Worm (Caenorhabditis elegans) whole organism, L1 larva: ENCODE results near the gene C12D5.5.
"Not testable (repeated sequence)": the region's sequence is repeated elsewhere in the genome, so short reads cannot be mapped to it uniquely, and the experiment has no call there.

Source experiments
- C16A3.4 ChIP-seq: fragments of 150-350 bp; optimal IDR thresholded peaks from 2 replicates; lab custom pipeline; 2014; ENCODE audit warnings: missing biosample characterization, missing genetic modification characterization
- C34B4.2 ChIP-seq: sonication (generic microtip); optimal IDR thresholded peaks from 2 replicates; lab custom pipeline; 2017; ENCODE audit warnings: mild to moderate bottlenecking, missing genetic modification characterization, missing compliant biosample characterization
- F16B12.6 ChIP-seq: fragments of 150-350 bp; optimal IDR thresholded peaks from 2 replicates; lab custom pipeline; 2014; ENCODE audit warnings: missing biosample characterization, missing genetic modification characterization
- aha-1 ChIP-seq: fragments of 150-350 bp; optimal IDR thresholded peaks from 2 replicates; lab custom pipeline; 2014; ENCODE audit warnings: missing biosample characterization, missing genetic modification characterization
- alr-1 ChIP-seq: fragments of 200-800 bp; sonication (Bioruptor generic); optimal IDR thresholded peaks from 2 replicates; lab custom pipeline; 2018; ENCODE audit warnings: borderline replicate concordance, mild to moderate bottlenecking, missing genetic modification characterization, missing compliant biosample characterization
- aly-2 ChIP-seq: fragments of 150-350 bp; optimal IDR thresholded peaks from 2 replicates; lab custom pipeline; 2014; ENCODE audit warnings: missing biosample characterization, missing genetic modification characterization
- ama-1 ChIP-seq: fragments of 150-350 bp; optimal IDR thresholded peaks from 2 replicates; lab custom pipeline; 2014
- blmp-1 ChIP-seq: fragments of 150-350 bp; optimal IDR thresholded peaks from 2 replicates; lab custom pipeline; 2014; ENCODE audit warnings: missing biosample characterization, missing genetic modification characterization
- ceh-90 ChIP-seq: sonication (generic microtip); optimal IDR thresholded peaks from 2 replicates; lab custom pipeline; 2016; ENCODE audit warnings: missing genetic modification characterization, missing compliant biosample characterization
- ces-1 ChIP-seq: fragments of 150-350 bp; optimal IDR thresholded peaks from 2 replicates; lab custom pipeline; 2014; ENCODE audit warnings: missing biosample characterization, missing genetic modification reagents, missing genetic modification characterization
- dpl-1 ChIP-seq, 3 experiments: fragments of 150-350 bp in 2 of 3; sonication (generic microtip) in 1 of 3; optimal IDR thresholded peaks; 2 replicates each; lab custom pipeline; 2014 to 2017; ENCODE audit warnings: missing biosample characterization in 3 of 3, missing genetic modification characterization in 3 of 3, missing genetic modification reagents in 3 of 3
- dsc-1 ChIP-seq: sonication (generic microtip); optimal IDR thresholded peaks from 2 replicates; lab custom pipeline; 2016; ENCODE audit warnings: mild to moderate bottlenecking, missing genetic modification characterization, missing compliant biosample characterization
- efl-3 ChIP-seq: fragments of 200-800 bp; sonication (Bioruptor generic); optimal IDR thresholded peaks from 2 replicates; lab custom pipeline; 2018; ENCODE audit warnings: mild to moderate bottlenecking, missing genetic modification characterization, missing compliant biosample characterization
- egl-13 ChIP-seq: sonication (generic microtip); optimal IDR thresholded peaks from 2 replicates; lab custom pipeline; 2016; ENCODE audit warnings: missing genotype, missing genetic modification reagents, missing genetic modification characterization, missing compliant biosample characterization
- egl-27 ChIP-seq, 2 experiments: fragments of 150-350 bp in 1 of 2; sonication (generic microtip); optimal IDR thresholded peaks; 3 replicates each; lab custom pipeline; 2017 to 2018; ENCODE audit warnings: missing biosample characterization in 2 of 2, missing genetic modification characterization in 2 of 2, missing genetic modification reagents in 2 of 2
- fkh-10 ChIP-seq: sonication (generic microtip); optimal IDR thresholded peaks from 2 replicates; lab custom pipeline; 2017; ENCODE audit warnings: missing biosample characterization, missing genetic modification reagents, missing genetic modification characterization
- fkh-8 ChIP-seq: sonication (generic microtip); optimal IDR thresholded peaks from 2 replicates; lab custom pipeline; 2016; ENCODE audit warnings: mild to moderate bottlenecking, missing genetic modification characterization, missing compliant biosample characterization
- fos-1 ChIP-seq: fragments of 150-350 bp; optimal IDR thresholded peaks from 2 replicates; lab custom pipeline; 2014; ENCODE audit warnings: missing biosample characterization, missing genetic modification characterization
- grh-1 ChIP-seq: fragments of 200-800 bp; sonication (Bioruptor generic); IDR thresholded peaks from 2 replicates; pipeline ENCODE4 v1.3.6; 2022; ENCODE audit warnings: missing genetic modification reagents, missing genetic modification characterization, missing compliant biosample characterization
- hlh-4 ChIP-seq: sonication (generic microtip); optimal IDR thresholded peaks from 2 replicates; lab custom pipeline; 2016; ENCODE audit warnings: mild to moderate bottlenecking, missing genetic modification characterization, missing compliant biosample characterization
- irx-1 ChIP-seq: sonication (generic microtip); optimal IDR thresholded peaks from 2 replicates; lab custom pipeline; 2016; ENCODE audit warnings: missing genetic modification characterization, missing compliant biosample characterization
- jun-1 ChIP-seq: fragments of 150-350 bp; optimal IDR thresholded peaks from 2 replicates; lab custom pipeline; 2014; ENCODE audit warnings: missing biosample characterization, missing genetic modification reagents, missing genetic modification characterization
- lin-15B ChIP-seq: fragments of 150-350 bp; sonication (generic microtip); optimal IDR thresholded peaks from 3 replicates; lab custom pipeline; 2014; ENCODE audit warnings: missing biosample characterization, missing genetic modification characterization
- lin-39 ChIP-seq: fragments of 150-350 bp; optimal IDR thresholded peaks from 2 replicates; lab custom pipeline; 2014; ENCODE audit warnings: missing biosample characterization, missing genetic modification reagents, missing genetic modification characterization
- lsy-2 ChIP-seq, 2 experiments: fragments of 150-350 bp; optimal IDR thresholded peaks; 2 replicates each; lab custom pipeline; 2014; ENCODE audit warnings: missing biosample characterization in 2 of 2, missing genetic modification characterization in 2 of 2
- mab-9 ChIP-seq: fragments of 200-800 bp; sonication (Bioruptor generic); IDR thresholded peaks from 2 replicates; pipeline ENCODE4 v1.3.6; 2022; ENCODE audit warnings: missing genetic modification reagents, missing genetic modification characterization, missing compliant biosample characterization
- mdl-1 ChIP-seq, 2 experiments: fragments of 150-350 bp; optimal IDR thresholded peaks; 2 replicates each; lab custom pipeline; 2014 to 2017; ENCODE audit warnings: missing biosample characterization in 2 of 2, missing genetic modification characterization in 2 of 2, inconsistent platforms in 1 of 2
- mef-2 ChIP-seq: fragments of 150-350 bp; optimal IDR thresholded peaks from 2 replicates; lab custom pipeline; 2014; ENCODE audit warnings: missing biosample characterization, missing genetic modification characterization
- mep-1 ChIP-seq: fragments of 150-350 bp; optimal IDR thresholded peaks from 2 replicates; lab custom pipeline; 2014; ENCODE audit warnings: missing biosample characterization, missing genetic modification characterization
- nhr-11 ChIP-seq: fragments of 150-350 bp; optimal IDR thresholded peaks from 2 replicates; lab custom pipeline; 2014; ENCODE audit warnings: missing biosample characterization, missing genetic modification characterization
- nhr-12 ChIP-seq: sonication (generic microtip); optimal IDR thresholded peaks from 2 replicates; lab custom pipeline; 2017; ENCODE audit warnings: missing biosample characterization, missing genetic modification characterization
- nhr-237 ChIP-seq: fragments of 150-350 bp; optimal IDR thresholded peaks from 2 replicates; lab custom pipeline; 2014; ENCODE audit warnings: missing biosample characterization, missing genetic modification characterization
- nhr-71 ChIP-seq: sonication (generic microtip); optimal IDR thresholded peaks from 2 replicates; lab custom pipeline; 2016; ENCODE audit warnings: mild to moderate bottlenecking, missing genetic modification characterization, moderate library complexity, missing compliant biosample characterization
- nhr-84 ChIP-seq: sonication (generic microtip); optimal IDR thresholded peaks from 2 replicates; lab custom pipeline; 2017; ENCODE audit warnings: missing biosample characterization, missing genetic modification characterization
- nhr-85 ChIP-seq: sonication (generic microtip); peaks from one replicate; lab custom pipeline; 2016; ENCODE audit warnings: missing genetic modification characterization, inconsistent platforms, missing compliant biosample characterization
- nhr-90 ChIP-seq: sonication (generic microtip); optimal IDR thresholded peaks from 2 replicates; lab custom pipeline; 2016; ENCODE audit warnings: mild to moderate bottlenecking, missing genetic modification characterization, missing compliant biosample characterization; ENCODE audit not compliant: poor library complexity
- pag-3 ChIP-seq: sonication (generic microtip); optimal IDR thresholded peaks from 2 replicates; lab custom pipeline; 2017; ENCODE audit warnings: missing genetic modification characterization, mild to moderate bottlenecking, missing compliant biosample characterization, antibody characterized with exemption, borderline replicate concordance; ENCODE audit not compliant: insufficient read depth
- skn-1 ChIP-seq: fragments of 150-350 bp; optimal IDR thresholded peaks from 2 replicates; lab custom pipeline; 2014; ENCODE audit warnings: missing biosample characterization, missing genetic modification characterization
- snu-23 ChIP-seq: sonication (generic microtip); optimal IDR thresholded peaks from 2 replicates; lab custom pipeline; 2016; ENCODE audit warnings: missing genetic modification characterization, missing compliant biosample characterization
- sptf-1 ChIP-seq: fragments of 150-350 bp; optimal IDR thresholded peaks from 2 replicates; lab custom pipeline; 2014; ENCODE audit warnings: missing biosample characterization, missing genetic modification characterization
- sup-37 ChIP-seq: fragments of 200-800 bp; sonication (Bioruptor generic); optimal IDR thresholded peaks from 2 replicates; lab custom pipeline; 2018; ENCODE audit warnings: mild to moderate bottlenecking, missing genetic modification characterization, missing compliant biosample characterization
- swsn-7 ChIP-seq: sonication (generic microtip); optimal IDR thresholded peaks from 2 replicates; lab custom pipeline; 2016; ENCODE audit warnings: missing genetic modification characterization, missing compliant biosample characterization
- tlp-1 ChIP-seq: fragments of 150-350 bp; optimal IDR thresholded peaks from 2 replicates; lab custom pipeline; 2014; ENCODE audit warnings: missing biosample characterization, missing genetic modification characterization
- unc-30 ChIP-seq: sonication (generic microtip); optimal IDR thresholded peaks from 2 replicates; lab custom pipeline; 2017; ENCODE audit warnings: missing biosample characterization, missing genetic modification characterization
- unc-86 ChIP-seq: sonication (generic microtip); optimal IDR thresholded peaks from 2 replicates; lab custom pipeline; 2016; ENCODE audit warnings: missing genetic modification characterization, missing compliant biosample characterization
- vab-15 ChIP-seq: sonication (generic microtip); optimal IDR thresholded peaks from 2 replicates; lab custom pipeline; 2017; ENCODE audit warnings: missing genotype, mild to moderate bottlenecking, missing genetic modification characterization, missing compliant biosample characterization
- xbp-1 ChIP-seq: sonication (generic microtip); optimal IDR thresholded peaks from 2 replicates; lab custom pipeline; 2016; ENCODE audit warnings: missing genetic modification characterization, missing compliant biosample characterization
- zag-1 ChIP-seq: fragments of 150-350 bp; optimal IDR thresholded peaks from 2 replicates; lab custom pipeline; 2014; ENCODE audit warnings: missing biosample characterization, missing genetic modification characterization
- zip-4 ChIP-seq: fragments of 200-800 bp; sonication (Bioruptor generic); optimal IDR thresholded peaks from 2 replicates; lab custom pipeline; 2018; ENCODE audit warnings: mild to moderate bottlenecking, missing genetic modification characterization, moderate library complexity, missing compliant biosample characterization
- ztf-11 ChIP-seq, 2 experiments: sonication (generic microtip); optimal IDR thresholded peaks; 2 replicates each; lab custom pipeline; 2016 to 2017; ENCODE audit warnings: missing genetic modification characterization in 2 of 2, missing biosample characterization in 1 of 2, missing compliant biosample characterization in 1 of 2

C12D5.5 gene

DNA sequence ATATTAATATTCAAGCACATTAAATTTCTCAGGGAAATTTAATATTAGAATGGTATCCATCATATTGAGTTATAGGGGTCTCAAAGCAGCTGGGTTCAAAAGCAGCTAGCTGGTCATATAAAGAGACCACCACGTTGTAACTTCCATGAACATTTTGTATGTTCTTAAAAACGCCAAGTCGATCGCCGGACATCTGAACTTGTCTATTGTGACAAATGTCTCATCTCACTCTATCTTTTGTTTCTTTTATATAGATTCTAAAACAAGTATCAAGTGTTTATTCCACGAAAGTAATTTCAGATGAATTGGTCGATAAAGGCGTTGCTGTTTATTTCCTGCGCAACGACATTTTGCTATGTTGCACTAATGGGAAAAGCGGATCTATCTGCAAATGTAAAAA is 28.8 kb downstream of the C12D5.5 start, which contains the start of gene ZK105.3:
Gene ZK105.3 (plus strand): TSS at position 301 of the 400 bp plus-strand sequence.
- no peak for TF ChIP-seq blmp-1
- TF ChIP-seq unc-30 (tag; lab: Kevin White, UChicago) = no peak
- TF ChIP-seq dsc-1 (tag; lab: Kevin White, UChicago) = no peak
- TF ChIP-seq aly-2 (tag; lab: Kevin White, UChicago) = no peak
- no peak for TF ChIP-seq lsy-2 (tag; optimal IDR thresholded peaks at IDR 0.05; lab: Kevin White, UChicago)
- no peak for TF ChIP-seq vab-15 (tag; lab: Kevin White, UChicago)
- no peak for TF ChIP-seq nhr-12 (tag; lab: Kevin White, UChicago)
- no peak for TF ChIP-seq irx-1 (tag; lab: Kevin White, UChicago)
- TF ChIP-seq pag-3 (tag; lab: Kevin White, UChicago) = no peak
- no peak for TF ChIP-seq hlh-4 (tag; lab: Kevin White, UChicago)
- TF ChIP-seq C16A3.4 = no peak
- no peak for TF ChIP-seq mef-2 (tag; lab: Kevin White, UChicago)
- no peak for TF ChIP-seq grh-1
- TF ChIP-seq ces-1 (GFP tag; lab: Kevin White, UChicago) = no peak
- no peak for TF ChIP-seq C34B4.2
- no peak for TF ChIP-seq nhr-71 (tag; lab: Kevin White, UChicago)
- no peak for TF ChIP-seq fos-1 (tag; lab: Kevin White, UChicago)

DNA sequence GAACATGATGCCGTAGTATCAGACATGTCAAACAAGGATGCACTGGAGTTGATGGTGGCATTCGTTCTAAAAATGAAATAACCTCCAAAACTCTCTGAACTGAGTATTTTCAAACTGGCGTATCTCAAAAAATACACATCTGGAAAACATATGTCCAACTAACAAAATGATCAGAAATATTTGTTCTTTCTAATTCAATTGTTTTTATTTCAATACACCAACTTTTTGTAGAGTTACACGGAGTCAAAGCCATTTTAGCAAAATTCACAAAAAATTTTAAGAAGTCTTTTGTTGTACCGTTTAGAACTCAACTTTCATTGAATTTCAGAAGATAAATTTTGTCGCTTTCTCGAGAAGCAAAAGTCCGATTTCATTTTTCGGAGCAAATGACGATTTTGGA is 35.5 kb downstream of the C12D5.5 start, which contains the start of gene srsx-40:
Gene srsx-40 (minus strand): TSS at position 101 of the 400 bp plus-strand sequence.
- TF ChIP-seq egl-13 (tag; lab: Kevin White, UChicago); ces-1 (GFP tag; lab: Kevin White, UChicago); ama-1 (lab: Kevin White, UChicago): not testable (repeated sequence)

DNA sequence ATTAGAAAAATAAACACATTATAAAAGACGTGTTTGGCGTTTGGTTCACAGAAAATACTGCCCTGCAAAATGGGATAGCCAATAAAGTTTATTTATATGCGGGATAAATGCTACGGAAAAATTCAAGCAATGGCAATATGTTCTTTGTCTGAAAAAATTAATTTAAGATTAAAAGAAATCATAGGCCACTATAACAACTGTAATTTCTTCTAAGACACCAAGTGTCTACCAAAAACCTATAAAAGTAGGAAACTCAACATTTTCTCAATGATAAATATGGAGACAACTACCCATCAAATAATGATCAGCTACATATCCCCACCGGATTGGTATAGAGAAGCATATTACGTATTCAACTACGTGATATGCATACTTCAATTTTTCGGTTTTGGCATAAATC is 37.3 kb downstream of the C12D5.5 start, which contains the start of gene srw-3:
Gene srw-3 (plus strand): TSS at position 301 of the 400 bp plus-strand sequence.
- no peak for TF ChIP-seq snu-23 (GFP tag; lab: Kevin White, UChicago)
- TF ChIP-seq efl-3 = no peak
- no peak for TF ChIP-seq aly-2 (tag; lab: Kevin White, UChicago)
- no peak for TF ChIP-seq unc-86
- no peak for TF ChIP-seq fkh-8 (tag; lab: Kevin White, UChicago)
- TF ChIP-seq mab-9 (GFP tag; lab: Robert Waterston, UW) = no peak
- no peak for TF ChIP-seq C34B4.2
- TF ChIP-seq alr-1 (tag; lab: Kevin White, UChicago) = no peak
- no peak for TF ChIP-seq lin-15B
- no peak for TF ChIP-seq nhr-237 (tag; lab: Kevin White, UChicago)
- TF ChIP-seq ztf-11 (tag; optimal IDR thresholded peaks at IDR 0.05; lab: Kevin White, UChicago) = no peak
- TF ChIP-seq sup-37 (GFP tag; lab: Kevin White, UChicago) = no peak
- TF ChIP-seq nhr-84 (tag; lab: Kevin White, UChicago) = no peak
- no peak for TF ChIP-seq F16B12.6 (tag; lab: Kevin White, UChicago)
- no peak for TF ChIP-seq skn-1
- no peak for TF ChIP-seq ceh-90 (tag; lab: Kevin White, UChicago)
- TF ChIP-seq zip-4 = no peak
- TF ChIP-seq egl-27 (tag; optimal IDR thresholded peaks at IDR 0.05; lab: Kevin White, UChicago) = no peak
- no peak for TF ChIP-seq dpl-1 (GFP tag; optimal IDR thresholded peaks at IDR 0.05; lab: Kevin White, UChicago)
- TF ChIP-seq jun-1 (tag; lab: Kevin White, UChicago) = no peak
- TF ChIP-seq, all 84 proteins: peak for 0

DNA sequence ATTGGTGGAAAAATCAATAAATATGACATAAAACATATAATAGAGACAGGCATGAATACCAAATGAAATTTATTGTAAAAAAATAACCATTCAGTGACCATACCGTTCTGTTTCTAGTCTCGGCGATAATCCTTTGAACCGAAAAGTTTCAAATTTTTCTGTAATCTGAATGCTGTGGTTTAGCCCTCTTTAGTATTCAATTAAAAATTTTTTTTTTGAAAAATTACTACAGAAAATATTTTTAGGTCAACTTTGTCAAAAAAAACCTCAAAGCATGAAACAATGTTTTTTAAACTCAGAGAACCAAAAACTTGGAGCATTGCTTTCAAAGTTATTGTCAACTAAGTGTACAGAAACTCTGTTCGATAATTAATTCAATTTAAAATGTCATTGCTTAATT is 40.5 kb downstream of the C12D5.5 start, which contains the start of gene ZK105.11:
Gene ZK105.11 (minus strand): TSS at position 101 of the 400 bp plus-strand sequence.
- TF ChIP-seq aha-1 (tag; lab: Kevin White, UChicago) (no peak), sptf-1 (tag; lab: Kevin White, UChicago) (no peak), nhr-85 (tag; lab: Kevin White, UChicago) (no peak), nhr-11 (no peak), aly-2 (tag; lab: Kevin White, UChicago) (no peak), mdl-1 (tag; optimal IDR thresholded peaks at IDR 0.05; lab: Kevin White, UChicago) (no peak), nhr-90 (no peak), mep-1 (no peak), mef-2 (tag; lab: Kevin White, UChicago) (no peak), zag-1 (tag; lab: Kevin White, UChicago) (no peak), ceh-90 (tag; lab: Kevin White, UChicago) (no peak), grh-1 (no peak), fkh-8 (tag; lab: Kevin White, UChicago) (no peak), lin-39 (tag; lab: Kevin White, UChicago) (no peak), fkh-10 (no peak), swsn-7 (no peak), xbp-1 (no peak), tlp-1 (tag; lab: Kevin White, UChicago) (no peak)
